Worm (Caenorhabditis elegans) whole organism, L4 larva: ENCODE data around the gene Y41D4B.17.
A peak's percentile ranks its signal among the peaks of the same experiment; 100 is the strongest.

Experiments
- aly-2 ChIP-seq: sonication (generic microtip); optimal IDR thresholded peaks from 2 replicates; lab custom pipeline; 2018; ENCODE audit warnings: missing biosample characterization, missing genetic modification characterization
- ceh-28 ChIP-seq: fragments of 150-350 bp; optimal IDR thresholded peaks from 2 replicates; lab custom pipeline; 2014; ENCODE audit warnings: missing biosample characterization, missing genetic modification reagents, missing genetic modification characterization
- ces-1 ChIP-seq: fragments of 150-350 bp; sonication (generic microtip); optimal IDR thresholded peaks from 4 replicates; lab custom pipeline; 2014; ENCODE audit warnings: missing biosample characterization, missing genetic modification reagents, missing genetic modification characterization
- jun-1 ChIP-seq: fragments of 150-350 bp; optimal IDR thresholded peaks from 2 replicates; lab custom pipeline; 2014; ENCODE audit warnings: missing biosample characterization, missing genetic modification reagents, missing genetic modification characterization
- lin-13 ChIP-seq: fragments of 150-350 bp; optimal IDR thresholded peaks from 2 replicates; lab custom pipeline; 2014; ENCODE audit warnings: missing biosample characterization, missing genetic modification reagents, missing genetic modification characterization
- lin-39 ChIP-seq: fragments of 150-350 bp; optimal IDR thresholded peaks from 2 replicates; lab custom pipeline; 2014; ENCODE audit warnings: missing biosample characterization, missing genetic modification reagents, missing genetic modification characterization
- mep-1 ChIP-seq: fragments of 150-350 bp; sonication (generic microtip); optimal IDR thresholded peaks from 3 replicates; lab custom pipeline; 2014; ENCODE audit warnings: missing biosample characterization, missing genetic modification characterization
- nhr-11 ChIP-seq: fragments of 150-350 bp; optimal IDR thresholded peaks from 2 replicates; lab custom pipeline; 2014; ENCODE audit warnings: missing biosample characterization, missing genetic modification characterization
- nhr-237 ChIP-seq: sonication (generic microtip); optimal IDR thresholded peaks from 2 replicates; lab custom pipeline; 2017; ENCODE audit warnings: missing biosample characterization, missing genetic modification characterization
- pha-4 ChIP-seq, 2 experiments: fragments of 150-350 bp in 1 of 2; fragments of 200-800 bp in 1 of 2; sonication (Bioruptor generic) in 1 of 2; IDR thresholded peaks in 1 of 2; optimal IDR thresholded peaks in 1 of 2; 2 replicates each; pipeline versions ENCODE4 v1.3.6 to Lab custom; 2014 to 2022; ENCODE audit warnings: missing genetic modification characterization in 2 of 2, missing genetic modification reagents in 2 of 2, missing biosample characterization in 1 of 2, missing compliant biosample characterization in 1 of 2
- pqm-1 ChIP-seq: sonication (generic microtip); optimal IDR thresholded peaks from 2 replicates; lab custom pipeline; 2017; ENCODE audit warnings: missing biosample characterization, missing genetic modification characterization
- zag-1 ChIP-seq: fragments of 150-350 bp; optimal IDR thresholded peaks from 2 replicates; lab custom pipeline; 2014; ENCODE audit warnings: missing biosample characterization, missing genetic modification characterization

ce11 chrIV:1602936-1603457, 43.1 kb downstream of the Y41D4B.17 start:
- TF ChIP-seq ces-1 (GFP tag; lab: Kevin White, UChicago) (no peak), nhr-11 (tag; lab: Kevin White, UChicago) (no peak), lin-39 (tag; lab: Kevin White, UChicago) (no peak), mep-1 (tag; lab: Kevin White, UChicago) (no peak), aly-2 (tag; lab: Kevin White, UChicago) (no peak), jun-1 (no peak), nhr-237 (tag; lab: Kevin White, UChicago) (no peak), pha-4 (GFP tag; IDR thresholded peaks at IDR 0.05; lab: Robert Waterston, UW) (no peak), pha-4 (tag; optimal IDR thresholded peaks at IDR 0.05; lab: Kevin White, UChicago) (no peak), zag-1 (tag; lab: Kevin White, UChicago) (no peak), lin-13 (GFP tag; lab: Kevin White, UChicago) (no peak), ceh-28 (tag; lab: Kevin White, UChicago) (peak; percentile 87), pqm-1 (tag; lab: Kevin White, UChicago) (no peak)
